Worm (Caenorhabditis elegans) whole organism, midembryonic: Measurements from ENCODE around the gene F22B8.3.

ENCODE experiments used
- T22C8.4 ChIP-seq: fragments of 200-800 bp; sonication (Bioruptor generic); IDR thresholded peaks from 2 replicates; pipeline ENCODE4 v1.3.6; 2022; ENCODE audit warnings: missing genetic modification characterization, missing compliant biosample characterization
- cog-1 ChIP-seq: sonication (generic microtip); optimal IDR thresholded peaks from 2 replicates; lab custom pipeline; 2016; ENCODE audit warnings: missing genetic modification characterization, missing compliant biosample characterization
- flt-1 ChIP-seq: fragments of 200-800 bp; sonication (Bioruptor generic); IDR thresholded peaks from 2 replicates; pipeline ENCODE4 v1.3.6; 2022; ENCODE audit warnings: missing genetic modification characterization, missing compliant biosample characterization
- klf-2 ChIP-seq: fragments of 200-800 bp; sonication (Bioruptor generic); conservative IDR thresholded peaks from 2 replicates; pipeline ENCODE4 v1.3.6; 2022; ENCODE audit warnings: missing genetic modification reagents, missing genetic modification characterization, missing compliant biosample characterization
- med-1 ChIP-seq: sonication (generic microtip); optimal IDR thresholded peaks from 2 replicates; lab custom pipeline; 2017; ENCODE audit warnings: missing genetic modification characterization, mild to moderate bottlenecking, missing compliant biosample characterization, antibody characterized with exemption, missing genetic modification reagents; ENCODE audit not compliant: insufficient read depth
- ref-1 ChIP-seq: fragments of 200-800 bp; sonication (Bioruptor generic); conservative IDR thresholded peaks from 2 replicates; pipeline ENCODE4 v1.3.6; 2022; ENCODE audit warnings: missing genetic modification reagents, missing genetic modification characterization, missing compliant biosample characterization
- tab-1 ChIP-seq: fragments of 200-800 bp; sonication (Bioruptor generic); IDR thresholded peaks from 2 replicates; pipeline ENCODE4 v1.3.6; 2022; ENCODE audit warnings: missing genetic modification characterization, missing compliant biosample characterization
- ztf-23 ChIP-seq: fragments of 200-800 bp; sonication (Bioruptor generic); IDR thresholded peaks from 2 replicates; pipeline ENCODE4 v1.3.6; 2022; ENCODE audit warnings: missing genetic modification reagents, missing genetic modification characterization, missing compliant biosample characterization
- ztf-29 ChIP-seq: fragments of 200-800 bp; sonication (Bioruptor generic); IDR thresholded peaks from 2 replicates; pipeline ENCODE4 v1.3.6; 2022; ENCODE audit warnings: missing genetic modification reagents, missing genetic modification characterization, missing compliant biosample characterization

The F22B8.3 gene

DNA sequence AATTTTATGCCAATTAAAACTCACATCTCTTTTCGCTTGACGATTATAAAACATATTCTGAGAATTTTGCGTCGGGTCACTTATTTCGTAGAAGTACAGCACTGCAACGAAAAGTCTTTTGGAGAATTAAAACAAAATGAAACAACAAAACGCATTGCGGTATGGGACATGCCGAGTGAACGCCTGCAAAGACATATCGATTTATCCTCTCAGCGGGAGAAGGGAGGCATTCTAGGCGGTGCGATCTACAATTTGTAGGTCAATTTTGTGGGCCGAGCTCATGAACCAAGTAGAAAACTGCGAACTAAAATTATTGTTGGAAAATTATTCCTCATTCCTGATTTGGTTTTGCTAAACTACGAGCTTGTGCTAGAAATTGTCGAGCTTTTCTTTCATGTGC is 37.4 kb upstream of the F22B8.3 start, which contains the start of gene F14H3.3:
TSS of gene F14H3.3 (minus strand) at position 101 of the 400 bp plus-strand sequence.
- no peak for TF ChIP-seq ref-1 (GFP tag; lab: Robert Waterston, UW)
- TF ChIP-seq ztf-23, result no peak
- no peak for TF ChIP-seq cog-1
- TF ChIP-seq tab-1 (GFP tag; lab: Robert Waterston, UW), result no peak
- TF ChIP-seq med-1 (GFP tag; lab: Kevin White, UChicago), result no peak
- TF ChIP-seq flt-1, result no peak
- TF ChIP-seq ztf-29 (GFP tag; lab: Robert Waterston, UW), result no peak
- no peak for TF ChIP-seq T22C8.4 (GFP tag; lab: Robert Waterston, UW)
- no peak for TF ChIP-seq klf-2 (GFP tag; lab: Robert Waterston, UW)

DNA sequence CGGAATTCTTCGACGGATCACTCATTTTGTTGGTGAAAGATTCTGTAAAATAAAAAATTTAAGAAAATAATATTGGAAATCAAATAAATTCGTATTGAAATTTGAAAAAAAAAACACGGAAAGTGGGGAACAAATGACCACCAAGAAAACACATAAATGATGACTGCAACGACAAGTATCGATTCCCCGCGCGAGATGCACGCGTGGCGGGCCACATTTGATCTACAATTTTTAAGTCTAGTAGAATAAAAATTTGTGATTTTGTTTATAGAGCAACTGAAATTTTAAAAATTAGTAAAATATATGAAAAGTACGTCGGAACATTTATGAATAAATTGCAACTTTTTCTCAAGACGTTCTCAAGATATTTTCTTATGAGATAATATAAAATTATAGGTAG is 35.8 kb upstream of the F22B8.3 start, which contains the start of gene F14H3.4:
TSS of gene F14H3.4 (minus strand) at position 42 of the 400 bp plus-strand sequence.
- no peak for TF ChIP-seq klf-2 (GFP tag; lab: Robert Waterston, UW)
- no peak for TF ChIP-seq T22C8.4 (GFP tag; lab: Robert Waterston, UW)
- no peak for TF ChIP-seq ztf-23
- no peak for TF ChIP-seq ref-1 (GFP tag; lab: Robert Waterston, UW)
- no peak for TF ChIP-seq flt-1
- TF ChIP-seq med-1 (GFP tag; lab: Kevin White, UChicago), result no peak
- TF ChIP-seq cog-1, result no peak

DNA sequence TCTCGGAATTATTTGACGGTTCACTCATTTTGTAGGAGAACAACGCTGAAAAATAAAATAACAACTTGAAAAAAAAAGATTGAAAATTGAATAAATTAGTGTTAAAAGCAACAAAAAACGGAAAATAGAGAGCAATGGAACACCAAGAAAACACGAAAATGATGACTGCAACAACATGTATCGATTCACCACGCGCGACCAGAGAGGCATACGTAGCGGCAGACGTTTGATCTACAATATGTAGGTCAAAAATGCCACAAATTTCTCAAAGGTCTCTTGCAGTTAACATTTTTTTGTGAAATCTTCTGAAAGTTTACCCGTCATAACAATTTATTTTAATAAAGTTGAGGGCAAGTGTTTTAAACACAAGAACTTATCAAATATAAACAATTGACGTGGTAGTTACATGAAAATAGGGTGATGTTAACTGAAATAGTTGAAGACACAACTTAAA is 33.7 kb upstream of the F22B8.3 start, which contains the start of gene F14H3.5:
TSS of gene F14H3.5 (minus strand) at position 51 of the 454 bp plus-strand sequence.
- TF ChIP-seq med-1 (GFP tag; lab: Kevin White, UChicago) (no peak), ztf-29 (GFP tag; lab: Robert Waterston, UW) (no peak), ztf-23 (no peak), ref-1 (GFP tag; lab: Robert Waterston, UW) (no peak), cog-1 (no peak), tab-1 (GFP tag; lab: Robert Waterston, UW) (no peak), flt-1 (no peak), T22C8.4 (GFP tag; lab: Robert Waterston, UW) (no peak), klf-2 (GFP tag; lab: Robert Waterston, UW) (no peak)

DNA sequence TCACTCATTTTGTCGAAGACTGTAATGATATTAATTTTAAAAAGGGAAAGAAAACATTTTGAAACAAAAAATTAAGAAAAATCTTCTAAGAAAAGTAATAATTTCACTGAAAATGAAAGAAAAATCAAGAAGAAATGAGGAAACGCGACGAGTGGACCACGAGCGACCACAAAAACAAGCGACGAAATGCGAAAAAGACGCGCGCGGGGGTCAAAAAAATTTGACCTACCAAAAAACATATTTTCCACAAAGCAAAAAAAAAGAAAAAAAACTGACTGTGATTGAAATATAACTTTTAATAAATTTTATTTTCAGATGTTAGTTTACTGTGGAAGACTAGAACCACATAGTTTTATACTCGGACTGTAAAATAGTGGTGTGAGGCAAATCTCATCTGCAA is 31.9 kb upstream of the F22B8.3 start, which contains the start of gene F14H3.6:
TSS of gene F14H3.6 (minus strand) at position 22 of the 400 bp plus-strand sequence.
- TF ChIP-seq ztf-23, result no peak
- no peak for TF ChIP-seq flt-1
- TF ChIP-seq ref-1 (GFP tag; lab: Robert Waterston, UW), result no peak
- TF ChIP-seq cog-1, result no peak
- no peak for TF ChIP-seq med-1 (GFP tag; lab: Kevin White, UChicago)
- no peak for TF ChIP-seq klf-2 (GFP tag; lab: Robert Waterston, UW)
- TF ChIP-seq T22C8.4 (GFP tag; lab: Robert Waterston, UW), result no peak
- no peak for TF ChIP-seq ztf-29 (GFP tag; lab: Robert Waterston, UW)
- TF ChIP-seq tab-1 (GFP tag; lab: Robert Waterston, UW), result no peak

DNA sequence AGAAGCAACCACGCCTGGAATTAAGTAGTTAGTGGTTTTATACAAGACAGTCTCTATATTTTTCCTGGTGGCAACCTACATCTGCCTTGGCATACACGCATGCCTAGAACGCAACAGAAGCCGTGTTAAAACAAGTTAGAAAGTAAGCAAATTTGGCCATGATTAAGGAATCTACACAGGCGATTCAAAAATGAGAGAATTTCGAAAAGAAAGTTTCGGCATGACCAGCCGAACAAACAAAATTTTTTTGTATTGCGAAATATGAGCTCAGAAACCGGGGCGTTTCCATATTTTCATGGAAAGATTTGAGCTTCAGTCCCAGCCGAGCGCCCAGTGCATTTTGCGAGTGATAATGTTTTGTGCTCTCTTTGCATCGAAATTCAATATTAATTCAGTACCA is 30.6 kb upstream of the F22B8.3 start, which contains the start of gene F14H3.15:
TSS of gene F14H3.15 (minus strand) at position 101 of the 400 bp plus-strand sequence.
- TF ChIP-seq tab-1 (GFP tag; lab: Robert Waterston, UW) (no peak), ref-1 (GFP tag; lab: Robert Waterston, UW) (no peak), med-1 (GFP tag; lab: Kevin White, UChicago) (no peak)

DNA sequence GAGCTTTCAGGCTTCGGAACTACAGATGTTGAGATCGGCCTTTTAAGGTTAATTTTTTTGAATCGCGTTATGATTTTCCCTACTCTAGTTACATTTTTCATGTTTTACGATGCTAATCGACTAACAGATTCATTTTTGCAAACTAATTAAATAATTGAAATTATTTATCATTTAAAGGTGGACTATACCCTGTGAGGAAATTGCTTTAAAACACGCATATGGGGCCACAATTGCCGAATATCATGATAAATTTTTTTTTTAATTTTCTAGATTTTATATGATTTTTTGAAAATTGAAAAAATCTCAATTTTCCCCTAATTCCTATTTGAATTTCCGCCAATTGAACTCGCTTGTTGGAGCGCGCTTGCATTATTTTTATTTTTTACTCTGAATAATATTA is 28.8 kb upstream of the F22B8.3 start, which contains the start of gene fbxa-100:
TSS of gene fbxa-100 (minus strand) at position 101 of the 400 bp plus-strand sequence.
- TF ChIP-seq flt-1 (no peak), klf-2 (GFP tag; lab: Robert Waterston, UW) (no peak), med-1 (GFP tag; lab: Kevin White, UChicago) (no peak), tab-1 (GFP tag; lab: Robert Waterston, UW) (no peak), ref-1 (GFP tag; lab: Robert Waterston, UW) (no peak)

DNA sequence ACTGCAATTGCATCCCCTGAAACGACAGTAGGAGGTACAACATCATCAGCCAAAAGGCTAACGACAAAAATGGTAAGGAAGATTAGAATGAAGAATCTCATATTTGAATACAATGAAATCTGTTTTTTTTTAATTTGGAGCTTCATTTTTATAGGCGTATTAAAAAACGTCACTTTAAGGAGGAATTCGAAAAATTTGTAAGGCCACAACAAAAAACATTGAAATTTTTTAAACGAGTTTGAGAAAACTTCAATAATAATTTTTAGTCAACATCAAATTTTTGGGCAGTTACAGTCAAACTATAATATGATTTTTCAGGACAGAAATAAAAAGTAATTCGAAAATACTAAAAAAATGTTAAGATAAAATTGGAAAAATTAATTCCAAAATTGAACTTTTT is 28.0 kb upstream of the F22B8.3 start, which contains the start of gene F14H3.14:
TSS of gene F14H3.14 (minus strand) at position 101 of the 400 bp plus-strand sequence.
- TF ChIP-seq med-1 (GFP tag; lab: Kevin White, UChicago) (no peak), flt-1 (no peak), tab-1 (GFP tag; lab: Robert Waterston, UW) (no peak), ztf-29 (GFP tag; lab: Robert Waterston, UW) (no peak), T22C8.4 (GFP tag; lab: Robert Waterston, UW) (no peak), ref-1 (GFP tag; lab: Robert Waterston, UW) (no peak), klf-2 (GFP tag; lab: Robert Waterston, UW) (no peak), cog-1 (no peak), ztf-23 (no peak)

DNA sequence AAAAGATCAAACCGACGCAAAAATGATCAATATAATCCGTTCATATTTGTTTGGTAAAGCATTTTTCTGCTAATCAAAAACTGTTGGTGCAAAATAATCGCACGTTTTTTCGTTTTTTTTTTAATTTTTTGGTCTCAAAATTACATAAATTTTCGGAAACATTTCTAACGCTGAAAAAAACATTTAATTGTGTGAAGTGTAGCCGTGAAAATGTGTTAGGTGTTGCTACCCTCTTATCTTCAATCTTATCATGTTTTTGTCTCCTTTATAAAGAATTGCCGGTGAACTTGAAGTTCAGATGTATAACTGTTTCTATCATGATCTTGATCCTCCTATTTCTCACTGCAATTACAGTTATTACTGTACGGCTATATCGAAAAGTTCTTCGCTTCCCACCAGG is 21.8 kb upstream of the F22B8.3 start, which contains the start of gene cyp-35D1:
TSS of gene cyp-35D1 (plus strand) at position 301 of the 400 bp plus-strand sequence.
- TF ChIP-seq klf-2 (GFP tag; lab: Robert Waterston, UW) (no peak), ztf-29 (GFP tag; lab: Robert Waterston, UW) (no peak), cog-1 (no peak), T22C8.4 (GFP tag; lab: Robert Waterston, UW) (no peak), flt-1 (no peak), ztf-23 (no peak), tab-1 (GFP tag; lab: Robert Waterston, UW) (no peak), ref-1 (GFP tag; lab: Robert Waterston, UW) (no peak), med-1 (GFP tag; lab: Kevin White, UChicago) (no peak)

DNA sequence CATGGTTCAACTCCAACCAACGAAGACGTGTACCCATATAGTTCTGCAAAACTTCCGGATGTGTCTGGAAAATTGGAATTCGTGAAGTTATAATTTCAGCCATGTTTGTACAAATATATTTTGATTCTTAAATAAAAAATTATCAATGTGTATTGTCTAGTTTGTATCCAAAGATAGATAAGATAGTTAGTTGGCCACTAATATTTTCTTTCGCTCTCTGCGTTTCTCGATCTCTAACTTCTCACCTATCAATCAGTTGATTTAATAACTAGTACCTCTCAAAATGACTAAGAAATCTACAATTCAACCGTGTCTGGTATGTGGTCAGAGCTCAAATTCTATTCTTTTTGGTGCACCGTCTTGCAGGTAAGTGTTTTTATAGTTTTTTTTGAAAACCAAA is 19.6 kb upstream of the F22B8.3 start, which contains the start of gene nhr-176:
TSS of gene nhr-176 (plus strand) at position 159 of the 400 bp plus-strand sequence.
- TF ChIP-seq ztf-23 (no peak), klf-2 (GFP tag; lab: Robert Waterston, UW) (no peak), cog-1 (no peak), flt-1 (no peak), ztf-29 (GFP tag; lab: Robert Waterston, UW) (no peak), tab-1 (GFP tag; lab: Robert Waterston, UW) (no peak), T22C8.4 (GFP tag; lab: Robert Waterston, UW) (no peak), med-1 (GFP tag; lab: Kevin White, UChicago) (no peak), ref-1 (GFP tag; lab: Robert Waterston, UW) (no peak)
